Fruit fly (Drosophila melanogaster) Kc167 (cell line): ENCODE data around the gene CG4666.

Experiments used
- Myc ChIP-seq: fragments of >200 bp; optimal IDR thresholded peaks from 2 replicates; lab custom pipeline; 2017; ENCODE audit warnings: missing external identifiers
- Sin3A ChIP-seq: fragments of >200 bp; optimal IDR thresholded peaks from 2 replicates; lab custom pipeline; 2018; ENCODE audit warnings: missing external identifiers
- h ChIP-seq: fragments of >200 bp; optimal IDR thresholded peaks from 3 replicates; lab custom pipeline; 2018; ENCODE audit warnings: missing external identifiers
- insv ChIP-seq: fragments of >200 bp; optimal IDR thresholded peaks from 3 replicates; lab custom pipeline; 2018; ENCODE audit warnings: missing external identifiers
- psq ChIP-seq: fragments of >200 bp; optimal IDR thresholded peaks from 2 replicates; lab custom pipeline; 2017; ENCODE audit warnings: missing external identifiers
- ttk ChIP-seq: sonication (Bioruptor generic); optimal IDR thresholded peaks from 2 replicates; lab custom pipeline; 2017; ENCODE audit warnings: missing external identifiers

The CG4666 gene

dm6 chrX:6074845-6075244 lies 2.7 kb downstream of the CG4666 start, which contains the start of gene Tsp5D:
Gene Tsp5D (minus strand): TSS chrX:6074857.
- TF ChIP-seq Sin3A (lab: Kevin White, UChicago) (no peak), h (lab: Kevin White, UChicago) (no peak), psq (lab: Kevin White, UChicago) (no peak), Myc (no peak), insv (lab: Kevin White, UChicago) (no peak), ttk (lab: Kevin White, UChicago) (no peak)

DNA sequence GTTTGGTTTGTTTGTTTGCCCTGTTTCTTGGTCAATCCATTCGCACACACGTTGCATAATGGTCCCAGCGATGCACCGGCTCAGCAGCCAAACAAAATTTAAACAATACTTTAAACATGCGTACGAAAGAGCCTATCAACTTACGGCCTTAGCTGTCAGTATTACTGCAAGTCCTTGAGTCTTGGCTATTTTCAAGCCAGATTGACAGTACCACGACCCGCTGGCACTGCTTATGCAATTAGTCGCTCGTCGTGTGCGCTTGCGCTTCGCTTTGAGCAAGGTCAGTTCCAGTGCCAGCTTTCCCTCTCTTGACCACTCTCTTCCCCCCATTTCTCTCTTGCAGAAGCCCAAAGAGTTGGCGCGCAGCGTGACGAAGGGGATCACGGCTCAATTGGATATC lies 8.9 kb downstream of the CG4666 start:
- no peak for TF ChIP-seq psq (lab: Kevin White, UChicago)
- no peak for TF ChIP-seq ttk (lab: Kevin White, UChicago)
- TF ChIP-seq insv (lab: Kevin White, UChicago): no peak
- TF ChIP-seq h (lab: Kevin White, UChicago): no peak
- no peak for TF ChIP-seq Myc
- no peak for TF ChIP-seq Sin3A (lab: Kevin White, UChicago)

dm6 chrX:6067281-6068008 lies 10.1 kb downstream of the CG4666 start, which contains the start of gene CG5928:
Gene CG5928 (plus strand): TSS chrX:6067958.
- TF ChIP-seq Sin3A (lab: Kevin White, UChicago): no peak
- TF ChIP-seq psq (lab: Kevin White, UChicago): no peak
- TF ChIP-seq h (lab: Kevin White, UChicago): no peak
- TF ChIP-seq insv (lab: Kevin White, UChicago): no peak
- TF ChIP-seq ttk (lab: Kevin White, UChicago): no peak
- TF ChIP-seq Myc: no peak

dm6 chrX:6066316-6066715 lies 11.3 kb downstream of the CG4666 start, which contains the start of gene CG43115:
Gene CG43115 (minus strand): TSS chrX:6066416.
- TF ChIP-seq h (lab: Kevin White, UChicago): no peak
- TF ChIP-seq Myc: no peak
- no peak for TF ChIP-seq Sin3A (lab: Kevin White, UChicago)
- no peak for TF ChIP-seq insv (lab: Kevin White, UChicago)
- TF ChIP-seq psq (lab: Kevin White, UChicago): no peak

DNA sequence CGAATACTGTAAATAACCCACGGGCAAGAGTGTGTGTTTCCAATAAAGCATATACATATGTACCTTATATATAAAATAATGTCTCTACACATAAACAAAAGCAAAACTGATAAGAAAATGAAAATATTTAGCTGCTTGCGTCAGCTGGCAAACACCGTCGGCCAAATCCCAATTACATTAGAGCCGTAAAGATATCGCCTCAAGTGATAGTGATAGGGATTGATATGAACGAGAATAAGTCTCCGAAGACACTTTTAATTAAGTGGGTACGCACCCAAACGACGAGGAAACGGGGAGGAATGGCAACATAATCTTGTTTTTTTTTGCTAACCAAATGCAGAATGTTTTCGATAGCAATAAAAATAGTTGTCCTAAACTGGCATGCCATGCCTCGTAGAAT lies 13.1 kb downstream of the CG4666 start:
- TF ChIP-seq Myc (no peak), ttk (lab: Kevin White, UChicago) (no peak), h (lab: Kevin White, UChicago) (no peak), insv (lab: Kevin White, UChicago) (no peak), psq (lab: Kevin White, UChicago) (no peak), Sin3A (lab: Kevin White, UChicago) (no peak)

- TF ChIP-seq Myc (no peak), psq (lab: Kevin White, UChicago) (no peak), ttk (lab: Kevin White, UChicago) (no peak), insv (lab: Kevin White, UChicago) (no peak), h (lab: Kevin White, UChicago) (no peak), Sin3A (lab: Kevin White, UChicago) (no peak)
These were observed 15.4 kb downstream of the CG4666 start for dm6 chrX:6062160-6062559.

dm6 chrX:6059135-6059824 lies 18.3 kb downstream of the CG4666 start:
- TF ChIP-seq ttk (lab: Kevin White, UChicago) (no peak), insv (lab: Kevin White, UChicago) (no peak), Sin3A (lab: Kevin White, UChicago) (no peak), h (lab: Kevin White, UChicago) (no peak), Myc (no peak), psq (lab: Kevin White, UChicago) (no peak)

- no peak for TF ChIP-seq insv (lab: Kevin White, UChicago)
- no peak for TF ChIP-seq psq (lab: Kevin White, UChicago)
- TF ChIP-seq h (lab: Kevin White, UChicago): no peak
- TF ChIP-seq ttk (lab: Kevin White, UChicago): no peak
- TF ChIP-seq Myc: no peak
- TF ChIP-seq Sin3A (lab: Kevin White, UChicago): no peak
These were observed 23.6 kb downstream of the CG4666 start for dm6 chrX:6054031-6054430.

- TF ChIP-seq psq (lab: Kevin White, UChicago) (no peak), Sin3A (lab: Kevin White, UChicago) (no peak), insv (lab: Kevin White, UChicago) (no peak), Myc (no peak), h (lab: Kevin White, UChicago) (no peak), ttk (lab: Kevin White, UChicago) (no peak)
These were observed 24.7 kb downstream of the CG4666 start for dm6 chrX:6052855-6053254.

DNA sequence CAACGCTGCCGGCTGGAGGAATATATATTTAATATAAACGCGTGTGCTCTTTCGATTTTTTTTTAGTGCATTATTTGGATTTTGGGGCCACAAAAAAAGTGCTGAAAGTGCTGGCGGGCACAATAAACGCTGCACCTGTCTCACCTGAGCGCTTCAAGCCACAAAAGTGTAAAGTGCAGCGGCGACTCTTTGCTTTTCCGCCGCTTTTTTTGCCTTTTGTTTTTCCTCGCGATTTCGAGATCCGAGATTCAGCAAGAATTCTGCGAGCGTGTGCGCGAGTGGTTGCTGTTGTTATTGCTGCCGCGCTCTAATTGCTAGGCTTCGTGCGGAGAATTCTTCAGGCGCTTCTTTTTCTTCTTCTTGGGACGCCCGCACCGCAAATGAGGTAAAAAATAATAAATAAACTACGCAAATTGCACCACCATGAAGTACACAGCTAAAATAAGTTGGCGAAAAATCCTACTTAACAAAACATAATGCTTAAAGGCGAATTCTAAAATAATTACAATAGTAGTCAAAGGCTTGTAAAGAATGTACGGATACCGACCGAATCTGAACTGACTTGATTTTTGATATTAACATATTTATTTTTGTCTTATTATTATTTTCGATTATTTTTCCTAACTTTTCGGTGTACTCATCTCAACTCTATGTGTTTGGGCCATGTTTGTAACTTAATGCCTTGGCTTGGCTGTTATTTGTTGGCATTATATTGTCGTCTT lies 26.5 kb downstream of the CG4666 start:
- TF ChIP-seq h (lab: Kevin White, UChicago): no peak
- no peak for TF ChIP-seq Myc

dm6 chrX:6050282-6050934 lies 27.2 kb downstream of the CG4666 start, which contains the start of gene CG5921:
Gene CG5921 (plus strand): TSS chrX:6050828.
- TF ChIP-seq Sin3A (lab: Kevin White, UChicago): no peak
- TF ChIP-seq ttk (lab: Kevin White, UChicago): no peak
- TF ChIP-seq psq (lab: Kevin White, UChicago): no peak
- TF ChIP-seq insv (lab: Kevin White, UChicago): no peak
- no peak for TF ChIP-seq Myc
- TF ChIP-seq h (lab: Kevin White, UChicago): no peak
